Fruit fly (Drosophila melanogaster) whole organism, embryonic: ENCODE data around the gene CG8066.

Experiments
- Antp ChIP-seq: fragments of 200-800 bp; sonication (Bioruptor generic); optimal IDR thresholded peaks from 3 replicates; lab custom pipeline; 2016; ENCODE audit warnings: missing biosample characterization, missing genetic modification characterization
- BEAF-32 ChIP-seq: fragments of 200-800 bp; sonication (Bioruptor generic); optimal IDR thresholded peaks from 3 replicates; lab custom pipeline; 2017; ENCODE audit warnings: missing biosample characterization, missing genetic modification characterization, mild to moderate bottlenecking, moderate library complexity, missing genetic modification reagents
- CG10543 ChIP-seq: fragments of 200-800 bp; sonication (Bioruptor generic); optimal IDR thresholded peaks from 3 replicates; lab custom pipeline; 2017; ENCODE audit warnings: missing biosample characterization, mild to moderate bottlenecking, missing genetic modification characterization, moderate library complexity
- CG12942 ChIP-seq: fragments of 200-800 bp; sonication (Bioruptor generic); optimal IDR thresholded peaks from 3 replicates; lab custom pipeline; 2016; ENCODE audit warnings: missing biosample characterization, missing genetic modification characterization
- CG13894 ChIP-seq: fragments of 200-800 bp; sonication (Bioruptor generic); optimal IDR thresholded peaks from 3 replicates; lab custom pipeline; 2018; ENCODE audit warnings: missing biosample characterization, mild to moderate bottlenecking, missing genetic modification characterization, moderate library complexity
- CG15011 ChIP-seq: fragments of 200-800 bp; sonication (Bioruptor generic); optimal IDR thresholded peaks from 3 replicates; lab custom pipeline; 2018; ENCODE audit warnings: missing biosample characterization, mild to moderate bottlenecking, missing genetic modification characterization
- CG1832 ChIP-seq: fragments of 200-800 bp; sonication (Bioruptor generic); optimal IDR thresholded peaks from 2 replicates; lab custom pipeline; 2017; ENCODE audit warnings: missing biosample characterization, mild to moderate bottlenecking, missing genetic modification characterization, inconsistent platforms
- CG18619 ChIP-seq: fragments of 200-800 bp; sonication (Bioruptor generic); optimal IDR thresholded peaks from 3 replicates; lab custom pipeline; 2017; ENCODE audit warnings: missing biosample characterization, mild to moderate bottlenecking, missing genetic modification characterization
- CG30431 ChIP-seq: fragments of 200-800 bp; sonication (Bioruptor generic); optimal IDR thresholded peaks from 2 replicates; lab custom pipeline; 2017; ENCODE audit warnings: missing biosample characterization, missing genetic modification characterization
- CG3407 ChIP-seq: fragments of 200-800 bp; sonication (Bioruptor generic); optimal IDR thresholded peaks from 2 replicates; lab custom pipeline; 2018; ENCODE audit warnings: missing biosample characterization, mild to moderate bottlenecking, missing genetic modification characterization
- CG3847 ChIP-seq: fragments of 200-800 bp; sonication (Bioruptor generic); IDR thresholded peaks from 2 replicates; pipeline ENCODE4 v1.3.6; 2022; ENCODE audit warnings: missing biosample characterization, missing genetic modification characterization
- CG4707 ChIP-seq: fragments of 200-800 bp; sonication (Bioruptor generic); optimal IDR thresholded peaks from 2 replicates; lab custom pipeline; 2018; ENCODE audit warnings: missing biosample characterization, mild to moderate bottlenecking, missing genetic modification characterization, moderate library complexity
- CG9215 ChIP-seq: fragments of 200-800 bp; sonication (Bioruptor generic); IDR thresholded peaks from 2 replicates; pipeline ENCODE4 v1.3.6; 2022; ENCODE audit warnings: missing biosample characterization, missing genetic modification characterization
- CG9727 ChIP-seq: fragments of 200-800 bp; sonication (Bioruptor generic); optimal IDR thresholded peaks from 3 replicates; lab custom pipeline; 2017; ENCODE audit warnings: missing biosample characterization, mild to moderate bottlenecking, missing genetic modification characterization
- CHES-1-like ChIP-seq: fragments of 200-800 bp; sonication (Bioruptor generic); optimal IDR thresholded peaks from 2 replicates; lab custom pipeline; 2016; ENCODE audit warnings: missing biosample characterization, missing genetic modification characterization
- Dip2 ChIP-seq: fragments of 200-800 bp; sonication (Bioruptor generic); IDR thresholded peaks from 2 replicates; pipeline ENCODE4 v1.3.6; 2022; ENCODE audit warnings: missing biosample characterization, missing genetic modification characterization
- Doc2 ChIP-seq: fragments of 200-800 bp; sonication (Bioruptor generic); IDR thresholded peaks from 2 replicates; pipeline ENCODE4 v1.3.6; 2022; ENCODE audit warnings: missing biosample characterization, missing genetic modification characterization
- Dp ChIP-seq: fragments of 200-800 bp; sonication (Bioruptor generic); optimal IDR thresholded peaks from 2 replicates; lab custom pipeline; 2018; ENCODE audit warnings: missing biosample characterization, mild to moderate bottlenecking, missing genetic modification characterization, moderate library complexity
- Ets97D ChIP-seq: fragments of 200-800 bp; sonication (Bioruptor generic); optimal IDR thresholded peaks from 3 replicates; lab custom pipeline; 2016; ENCODE audit warnings: missing biosample characterization, missing genetic modification characterization
- HLHmδ ChIP-seq: fragments of 200-800 bp; sonication (Bioruptor generic); optimal IDR thresholded peaks from 2 replicates; lab custom pipeline; 2018; ENCODE audit warnings: missing biosample characterization, mild to moderate bottlenecking, missing genetic modification characterization, moderate library complexity
- Hand ChIP-seq: fragments of 200-800 bp; sonication (Bioruptor generic); optimal IDR thresholded peaks from 2 replicates; lab custom pipeline; 2017; ENCODE audit warnings: mild to moderate bottlenecking, missing biosample characterization, missing genetic modification reagents, missing genetic modification characterization
- Mes4 ChIP-seq: fragments of 200-800 bp; sonication (Bioruptor generic); optimal IDR thresholded peaks from 2 replicates; lab custom pipeline; 2016; ENCODE audit warnings: missing biosample characterization, missing genetic modification characterization
- NFAT ChIP-seq: fragments of 200-800 bp; sonication (Bioruptor generic); IDR thresholded peaks from 2 replicates; pipeline ENCODE4 v1.3.6; 2022; ENCODE audit warnings: missing biosample characterization, missing genetic modification characterization
- NK7.1 ChIP-seq: fragments of 200-800 bp; sonication (Bioruptor generic); optimal IDR thresholded peaks from 3 replicates; lab custom pipeline; 2016; ENCODE audit warnings: missing biosample characterization, missing genetic modification characterization
- Nf-YC ChIP-seq: fragments of 200-800 bp; optimal IDR thresholded peaks from 3 replicates; lab custom pipeline; 2019; ENCODE audit warnings: missing biosample characterization, mild to moderate bottlenecking, missing genetic modification characterization, moderate library complexity
- Opbp ChIP-seq: fragments of 200-800 bp; sonication (Bioruptor generic); IDR thresholded peaks from 3 replicates; pipeline ENCODE4 v1.3.6; 2022; ENCODE audit warnings: missing biosample characterization, missing genetic modification characterization; ENCODE audit not compliant: partially characterized antibody
- PHDP ChIP-seq: fragments of 200-800 bp; sonication (Bioruptor generic); optimal IDR thresholded peaks from 3 replicates; lab custom pipeline; 2018; ENCODE audit warnings: missing biosample characterization, mild to moderate bottlenecking, missing genetic modification characterization, moderate library complexity
- Spps ChIP-seq: fragments of 200-800 bp; sonication (Bioruptor generic); optimal IDR thresholded peaks from 2 replicates; lab custom pipeline; 2018; ENCODE audit warnings: missing biosample characterization, mild to moderate bottlenecking, missing genetic modification characterization
- TFAM ChIP-seq: fragments of 200-800 bp; sonication (Bioruptor generic); optimal IDR thresholded peaks from 2 replicates; lab custom pipeline; 2017; ENCODE audit warnings: missing biosample characterization, missing genetic modification characterization, inconsistent platforms
- Trl ChIP-seq, 3 experiments: fragments of >200 bp in 2 of 3; fragments of 200-800 bp in 1 of 3; sonication (Bioruptor generic) in 1 of 3; optimal IDR thresholded peaks; 2 replicates in 1 of 3; 3 replicates in 2 of 3; lab custom pipeline; 2016 to 2017; ENCODE audit warnings: missing biosample characterization in 1 of 3, missing genetic modification characterization in 1 of 3
- Vsx1 ChIP-seq: fragments of 200-800 bp; sonication (Bioruptor generic); optimal IDR thresholded peaks from 2 replicates; lab custom pipeline; 2017; ENCODE audit warnings: missing biosample characterization, mild to moderate bottlenecking, missing genetic modification characterization, missing genetic modification reagents
- ac ChIP-seq: fragments of 200-800 bp; sonication (Bioruptor generic); optimal IDR thresholded peaks from 3 replicates; lab custom pipeline; 2017; ENCODE audit warnings: missing biosample characterization, mild to moderate bottlenecking, missing genetic modification characterization
- ash1 ChIP-seq: fragments of 200-800 bp; sonication (Bioruptor generic); optimal IDR thresholded peaks from 2 replicates; lab custom pipeline; 2018; ENCODE audit warnings: missing biosample characterization, mild to moderate bottlenecking, missing genetic modification characterization
- ato ChIP-seq: fragments of 200-800 bp; sonication (Bioruptor generic); IDR thresholded peaks from 2 replicates; pipeline ENCODE4 v1.3.6; 2022; ENCODE audit warnings: missing biosample characterization, missing genetic modification characterization; ENCODE audit not compliant: partially characterized antibody
- cg ChIP-seq: fragments of 200-800 bp; sonication (Bioruptor generic); optimal IDR thresholded peaks from 3 replicates; lab custom pipeline; 2019; ENCODE audit warnings: missing biosample characterization, mild to moderate bottlenecking, missing genetic modification characterization, moderate library complexity
- dpn ChIP-seq, 2 experiments: fragments of 200-800 bp; sonication (Bioruptor generic); optimal IDR thresholded peaks; 3 replicates each; lab custom pipeline; 2016; ENCODE audit warnings: missing biosample characterization in 2 of 2, missing genetic modification characterization in 2 of 2
- gsb-n ChIP-seq: fragments of 200-800 bp; sonication (Bioruptor generic); optimal IDR thresholded peaks from 3 replicates; lab custom pipeline; 2018; ENCODE audit warnings: missing biosample characterization, mild to moderate bottlenecking, missing genetic modification characterization
- gt ChIP-seq: fragments of 200-800 bp; sonication (Bioruptor generic); IDR thresholded peaks from 2 replicates; pipeline ENCODE4 v1.3.6; 2022; ENCODE audit warnings: missing biosample characterization, missing genetic modification characterization
- hbn ChIP-seq: fragments of 200-800 bp; sonication (Bioruptor generic); IDR thresholded peaks from 2 replicates; pipeline ENCODE4 v1.3.6; 2022; ENCODE audit warnings: missing biosample characterization, missing genetic modification characterization; ENCODE audit not compliant: partially characterized antibody
- nmo ChIP-seq: fragments of 200-800 bp; sonication (Bioruptor generic); optimal IDR thresholded peaks from 2 replicates; lab custom pipeline; 2018; ENCODE audit warnings: missing biosample characterization, mild to moderate bottlenecking, missing genetic modification characterization, moderate library complexity
- oc ChIP-seq: fragments of 200-800 bp; sonication (Bioruptor generic); optimal IDR thresholded peaks from 2 replicates; lab custom pipeline; 2018; ENCODE audit warnings: missing biosample characterization, mild to moderate bottlenecking, missing genetic modification characterization, moderate library complexity
- pita ChIP-seq: fragments of 200-800 bp; sonication (Bioruptor generic); optimal IDR thresholded peaks from 2 replicates; lab custom pipeline; 2017; ENCODE audit warnings: missing biosample characterization, mild to moderate bottlenecking, missing genetic modification characterization
- psq ChIP-seq: fragments of 200-800 bp; sonication (Bioruptor generic); optimal IDR thresholded peaks from 2 replicates; lab custom pipeline; 2017; ENCODE audit warnings: missing biosample characterization, missing genetic modification characterization
- run ChIP-seq: fragments of 200-800 bp; sonication (Bioruptor generic); optimal IDR thresholded peaks from 3 replicates; lab custom pipeline; 2018; ENCODE audit warnings: missing biosample characterization, mild to moderate bottlenecking, missing genetic modification characterization
- sisA ChIP-seq: fragments of 200-800 bp; sonication (Bioruptor generic); IDR thresholded peaks from 2 replicates; pipeline ENCODE4 v1.3.6; 2022; ENCODE audit warnings: missing biosample characterization, missing genetic modification characterization
- slou ChIP-seq: fragments of 200-800 bp; sonication (Bioruptor generic); optimal IDR thresholded peaks from 3 replicates; lab custom pipeline; 2016; ENCODE audit warnings: missing biosample characterization, missing genetic modification characterization
- twi ChIP-seq: fragments of 200-800 bp; optimal IDR thresholded peaks from 2 replicates; lab custom pipeline; 2019; ENCODE audit warnings: missing biosample characterization, mild to moderate bottlenecking, missing genetic modification characterization, moderate library complexity
- vvl ChIP-seq: fragments of 200-800 bp; sonication (Bioruptor generic); IDR thresholded peaks from 2 replicates; pipeline ENCODE4 v1.3.6; 2022; ENCODE audit warnings: missing biosample characterization, missing genetic modification characterization

The CG8066 gene

DNA sequence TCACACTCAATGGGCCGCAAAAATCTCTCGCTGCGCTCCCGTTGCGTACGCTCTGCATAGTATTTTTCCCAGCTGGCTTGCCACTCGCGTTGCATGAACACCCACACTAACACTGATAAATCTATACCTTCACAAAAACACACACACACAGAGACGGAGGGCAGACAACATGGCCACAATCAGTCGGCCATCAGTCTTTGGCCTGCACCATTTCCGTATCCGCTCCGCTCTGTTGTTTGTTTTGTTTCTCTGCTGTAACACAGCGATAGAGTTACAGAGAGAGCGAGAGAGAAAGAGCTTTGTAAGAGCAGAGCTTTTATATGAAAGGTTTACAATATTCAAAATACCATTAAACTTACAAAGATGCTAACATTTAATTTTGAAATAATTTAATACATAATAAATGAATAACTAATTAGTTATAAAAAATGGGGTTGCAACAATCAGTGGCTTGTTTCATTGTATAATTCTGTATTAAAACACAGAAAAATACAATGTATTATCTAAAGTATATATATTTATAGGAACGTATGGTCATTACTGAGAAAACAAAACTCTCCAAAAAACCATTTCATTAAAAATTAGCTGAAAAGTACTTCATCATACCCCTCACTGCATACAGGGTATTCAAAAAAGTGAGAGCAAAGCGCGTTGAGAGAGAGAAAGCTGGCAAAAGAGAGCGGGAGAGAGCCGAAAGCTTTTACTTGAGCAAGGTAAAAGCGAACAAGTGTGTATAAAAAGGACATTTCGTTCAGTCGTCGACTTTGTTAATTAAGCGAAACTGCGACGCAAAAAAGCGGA lies 40.4 kb upstream of the CG8066 start, which contains the start of gene CG14853 (continued):
- TF ChIP-seq Vsx1 (GFP tag; lab: Kevin White, UChicago) (peak; percentile 55), Nf-YC (tag; lab: Kevin White, UChicago) (peak; percentile 72), NFAT (GFP tag; lab: Robert Waterston, UW) (peak; percentile 56; the same call in 1 of the 2 replicates), cg (GFP tag; lab: Kevin White, UChicago) (peak; percentile 52), CG1832 (GFP tag; lab: Kevin White, UChicago) (no peak), Hand (peak; percentile 72), Dip2 (GFP tag; lab: Robert Waterston, UW) (no peak), hbn (GFP tag; lab: Robert Waterston, UW) (no peak), Dp (GFP tag; lab: Kevin White, UChicago) (no peak), CG9215 (GFP tag; lab: Robert Waterston, UW) (peak; percentile 47), HLHmδ (GFP tag; lab: Kevin White, UChicago) (peak; percentile 81), CG15011 (GFP tag; lab: Kevin White, UChicago) (peak; percentile 54), PHDP (tag; lab: Kevin White, UChicago) (peak; percentile 94), vvl (GFP tag; lab: Robert Waterston, UW) (peak; percentile 81), run (peak; percentile 40), CG9727 (GFP tag; lab: Kevin White, UChicago) (peak; percentile 28), psq (GFP tag; lab: Kevin White, UChicago) (peak; percentile 56), CG4707 (peak; percentile 70), CG12942 (GFP tag; lab: Kevin White, UChicago) (peak; percentile 71), CG10543 (GFP tag; lab: Kevin White, UChicago) (peak; percentile 40), ash1 (GFP tag; lab: Kevin White, UChicago) (no peak), CG18619 (peak; percentile 73), Trl (optimal IDR thresholded peaks at IDR 0.05; lab: Kevin White, UChicago) (peak; percentile 61 to 76), Trl (GFP tag; optimal IDR thresholded peaks at IDR 0.05; lab: Kevin White, UChicago) (no peak), oc (tag; lab: Kevin White, UChicago) (peak; percentile 89), CG30431 (peak; percentile 56), CHES-1-like (GFP tag; lab: Kevin White, UChicago) (peak; percentile 3), CG3407 (GFP tag; lab: Kevin White, UChicago) (peak; percentile 36), sisA (GFP tag; lab: Robert Waterston, UW) (peak; percentile 56), CG3847 (GFP tag; lab: Robert Waterston, UW) (peak; percentile 69), twi (tag; lab: Kevin White, UChicago) (peak; percentile 54), NK7.1 (GFP tag; lab: Kevin White, UChicago) (peak; percentile 3), nmo (GFP tag; lab: Kevin White, UChicago) (peak; percentile 85), BEAF-32 (GFP tag; lab: Kevin White, UChicago) (no peak), CG13894 (tag; lab: Kevin White, UChicago) (peak; percentile 1), dpn (GFP tag; optimal IDR thresholded peaks at IDR 0.05; lab: Kevin White, UChicago) (peak in 1 of 2 experiments; percentile 84), Antp (GFP tag; lab: Kevin White, UChicago) (no peak), Opbp (GFP tag; lab: Robert Waterston, UW) (no peak), Spps (tag; lab: Kevin White, UChicago) (no peak), gt (0 out of 2 replicates have a peak, but pooled peaks have one; percentile 37), gsb-n (tag; lab: Kevin White, UChicago) (peak; percentile 29), Ets97D (GFP tag; lab: Kevin White, UChicago) (peak; percentile 97), Mes4 (GFP tag; lab: Kevin White, UChicago) (peak; percentile 26), Doc2 (GFP tag; lab: Robert Waterston, UW) (no peak), TFAM (GFP tag; lab: Kevin White, UChicago) (no peak), ato (GFP tag; lab: Robert Waterston, UW) (no peak), slou (GFP tag; lab: Kevin White, UChicago) (peak; percentile 68), ac (no peak), pita (no peak)
